Fruit fly (Drosophila melanogaster): Measurements from ENCODE around the gene beat-IIIb.

- TF ChIP-seq EcR (GFP tag; optimal IDR thresholded peaks at IDR 0.05): no peak
- no peak for TF ChIP-seq usp (GFP tag; optimal IDR thresholded peaks at IDR 0.05)
- TF ChIP-seq CG8478 (optimal IDR thresholded peaks at IDR 0.05): no peak
- TF ChIP-seq pan (optimal IDR thresholded peaks at IDR 0.05): no peak
Measured at dm6 chr2L:16996343-16996742, 23.5 kb downstream of the beat-IIIb start.

All from whole organism.